Fruit fly (Drosophila melanogaster): ENCODE measurements around the gene tx.

The tx gene

DNA sequence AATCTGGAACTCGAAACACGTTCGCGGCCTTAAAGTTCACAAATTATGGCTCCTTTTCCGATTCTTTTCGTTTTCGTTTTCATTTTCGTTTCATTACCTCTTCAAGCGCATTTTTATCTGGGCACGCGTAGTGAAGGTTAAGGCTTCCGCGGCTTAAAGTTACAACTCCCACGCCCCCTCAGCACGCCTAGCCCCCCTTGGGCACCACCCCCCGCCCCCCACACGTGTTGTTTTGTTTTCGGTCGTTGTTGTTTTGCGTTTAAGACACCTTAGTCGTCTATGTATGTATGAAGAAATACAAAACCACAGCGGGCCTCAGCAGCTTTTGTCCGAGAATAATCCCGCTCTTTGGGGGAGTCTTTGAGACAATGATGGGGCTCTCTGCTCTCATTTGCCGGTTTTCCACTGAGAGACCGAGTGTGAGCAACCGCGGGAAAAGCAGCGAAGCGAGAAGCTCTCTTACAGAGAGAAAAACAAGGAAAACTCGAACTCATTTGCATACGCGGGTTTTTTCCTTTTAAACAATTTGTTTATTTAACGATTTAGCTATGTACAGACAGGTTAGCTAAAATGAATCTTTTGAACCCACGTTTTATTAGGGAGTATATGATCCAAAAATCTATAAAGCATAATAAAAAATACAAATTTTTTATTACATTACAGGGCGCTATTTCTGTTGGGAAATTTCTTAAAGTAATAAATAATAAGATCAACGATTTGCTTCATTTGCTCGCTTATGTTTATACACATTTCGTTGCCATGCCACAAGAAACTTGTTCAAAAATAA lies 21.8 kb downstream of the tx start (continued):
- no peak for TF ChIP-seq Abd-B (GFP tag; optimal IDR thresholded peaks at IDR 0.05)
- TF ChIP-seq HLH3B (GFP tag; IDR thresholded peaks at IDR 0.05): peak; percentile 15; the same call in 1 of the 2 replicates
- TF ChIP-seq H2.0 (GFP tag; IDR thresholded peaks at IDR 0.05): no peak
- no peak for TF ChIP-seq dimm (GFP tag; IDR thresholded peaks at IDR 0.05)
- no peak for TF ChIP-seq Nf-YC (tag; optimal IDR thresholded peaks at IDR 0.05)
- peak; percentile 40 for TF ChIP-seq CG13424 (tag; optimal IDR thresholded peaks at IDR 0.05)
- TF ChIP-seq CG42726 (GFP tag; IDR thresholded peaks at IDR 0.05; ENCODE audit: partially characterized antibody): no peak
- no peak for TF ChIP-seq CrebB (tag; optimal IDR thresholded peaks at IDR 0.05)
- peak; percentile 5; the same call in 1 of the 2 replicates for TF ChIP-seq CG10321 (GFP tag; IDR thresholded peaks at IDR 0.05)
- no peak for TF ChIP-seq lola (GFP tag; optimal IDR thresholded peaks at IDR 0.05)
- peak; percentile 58 for TF ChIP-seq dmrt99B (tag; optimal IDR thresholded peaks at IDR 0.05)
- peak; percentile 17 for TF ChIP-seq Deaf1 (tag; optimal IDR thresholded peaks at IDR 0.05)
- no peak for TF ChIP-seq exex (tag; optimal IDR thresholded peaks at IDR 0.05)
- no peak for TF ChIP-seq NC2α (GFP tag; optimal IDR thresholded peaks at IDR 0.05)
- TF ChIP-seq CG4730 (GFP tag; IDR thresholded peaks at IDR 0.05): no peak
- TF ChIP-seq CG17186 (GFP tag; optimal IDR thresholded peaks at IDR 0.05): no peak
- TF ChIP-seq CG9215 (GFP tag; IDR thresholded peaks at IDR 0.05): no peak
- no peak for TF ChIP-seq hth (optimal IDR thresholded peaks at IDR 0.05)
- no peak for TF ChIP-seq twi (tag; optimal IDR thresholded peaks at IDR 0.05)
- TF ChIP-seq Ravus (GFP tag; IDR thresholded peaks at IDR 0.05): no peak
- peak; percentile 3 for TF ChIP-seq lilli (GFP tag; optimal IDR thresholded peaks at IDR 0.05)
- TF ChIP-seq org-1 (GFP tag; optimal IDR thresholded peaks at IDR 0.05): no peak
- TF ChIP-seq CG1792 (GFP tag; optimal IDR thresholded peaks at IDR 0.05): no peak
- no peak for TF ChIP-seq rib (GFP tag; IDR thresholded peaks at IDR 0.05)
- TF ChIP-seq CG7987 (GFP tag; optimal IDR thresholded peaks at IDR 0.05): no peak
- peak; percentile 55; the same call in 2 of the 3 replicates for TF ChIP-seq row (GFP tag; IDR thresholded peaks at IDR 0.05)
- no peak for TF ChIP-seq CG14710 (tag; optimal IDR thresholded peaks at IDR 0.05)
- TF ChIP-seq fu2 (GFP tag; optimal IDR thresholded peaks at IDR 0.05): no peak
- TF ChIP-seq caup (GFP tag; optimal IDR thresholded peaks at IDR 0.05; ENCODE audit: severe bottlenecking): no peak
- no peak for TF ChIP-seq CG1529 (GFP tag; optimal IDR thresholded peaks at IDR 0.05)
- no peak for TF ChIP-seq toy (GFP tag; IDR thresholded peaks at IDR 0.05)
- peak; percentile 13 for TF ChIP-seq tx (GFP tag; optimal IDR thresholded peaks at IDR 0.05)
- TF ChIP-seq Gug (GFP tag; IDR thresholded peaks at IDR 0.05): no peak
- no peak for TF ChIP-seq tio (GFP tag; optimal IDR thresholded peaks at IDR 0.05)
- TF ChIP-seq CG11695 (GFP tag; IDR thresholded peaks at IDR 0.05): peak; percentile 49; the same call in 1 of the 3 replicates
- peak; percentile 51; the same call in 1 of the 2 replicates for TF ChIP-seq CG31441 (GFP tag; IDR thresholded peaks at IDR 0.05)
- TF ChIP-seq CG6813 (GFP tag; optimal IDR thresholded peaks at IDR 0.05): no peak
- TF ChIP-seq CG1233 (GFP tag; optimal IDR thresholded peaks at IDR 0.05): no peak
- no peak for TF ChIP-seq Sin3A (optimal IDR thresholded peaks at IDR 0.05)
- no peak for TF ChIP-seq D (optimal IDR thresholded peaks at IDR 0.05)
- TF ChIP-seq D (GFP tag; optimal IDR thresholded peaks at IDR 0.05): no peak
- TF ChIP-seq Kr (GFP tag; optimal IDR thresholded peaks at IDR 0.05): no peak
- TF ChIP-seq her (GFP tag; optimal IDR thresholded peaks at IDR 0.05): no peak
- TF ChIP-seq Gsc (GFP tag; IDR thresholded peaks at IDR 0.05): no peak
- no peak for TF ChIP-seq CG17612 (GFP tag; IDR thresholded peaks at IDR 0.05)
- TF ChIP-seq zfh2 (GFP tag; optimal IDR thresholded peaks at IDR 0.05): no peak
- TF ChIP-seq trh (GFP tag; optimal IDR thresholded peaks at IDR 0.05): no peak
- no peak for TF ChIP-seq CG14965 (GFP tag; optimal IDR thresholded peaks at IDR 0.05; ENCODE audit: borderline replicate concordance)
- no peak for TF ChIP-seq CG10274 (GFP tag; optimal IDR thresholded peaks at IDR 0.05)
- TF ChIP-seq hkb (optimal IDR thresholded peaks at IDR 0.05): no peak
- TF ChIP-seq hkb (GFP tag; IDR thresholded peaks at IDR 0.05): peak; percentile 44; the same call in 1 of the 2 replicates
